Worm (Caenorhabditis elegans): ENCODE results near the gene lips-10.
"Not testable (repeated sequence)": the region's sequence is repeated elsewhere in the genome, so short reads cannot be mapped to it uniquely, and the experiment has no call there.

Gene lips-10

ce11 chrII:8415035-8415434, 23.9 kb upstream of the lips-10 start:
- TF ChIP-seq W03F9.2 (tag; optimal IDR thresholded peaks at IDR 0.05) (no peak), him-1 (tag; optimal IDR thresholded peaks at IDR 0.05) (no peak), dao-5 (tag; optimal IDR thresholded peaks at IDR 0.05) (no peak)

DNA sequence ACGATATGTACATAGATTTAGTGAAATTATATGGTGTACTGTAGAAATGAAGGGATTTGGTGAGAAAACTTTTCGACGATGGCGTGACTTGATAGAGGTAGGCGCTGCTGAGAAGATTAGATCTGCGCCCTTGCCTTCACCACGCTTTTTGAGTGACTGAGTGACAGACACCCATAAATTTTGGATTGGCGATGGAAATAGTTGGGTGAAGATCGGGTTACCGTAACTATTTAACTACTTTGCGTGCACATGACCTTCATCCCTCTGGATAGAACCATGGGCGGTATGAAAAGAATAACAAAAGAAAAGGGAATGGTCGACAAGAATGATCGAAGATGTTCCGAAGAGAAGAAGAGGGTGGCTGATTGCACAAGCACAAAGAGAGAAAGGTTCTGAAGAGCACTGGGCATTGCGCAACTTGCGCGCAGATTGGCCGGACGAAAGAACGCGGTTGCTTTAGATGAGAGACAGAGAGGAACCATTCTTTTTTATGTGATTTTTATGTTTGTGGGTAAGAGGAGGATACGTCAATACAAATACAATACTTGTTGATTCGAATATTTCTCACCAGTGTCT, 23.4 kb upstream of the lips-10 start:
- TF ChIP-seq him-1 (tag; optimal IDR thresholded peaks at IDR 0.05) (no peak), W03F9.2 (tag; optimal IDR thresholded peaks at IDR 0.05) (no peak), dao-5 (tag; optimal IDR thresholded peaks at IDR 0.05) (no peak)

ce11 chrII:8417059-8417668, 21.8 kb upstream of the lips-10 start, which contains the start of gene fdgt-2:
Gene fdgt-2 (plus strand): TSS chrII:8417618.
- no peak for TF ChIP-seq dao-5 (tag; optimal IDR thresholded peaks at IDR 0.05)

- TF ChIP-seq dao-5 (tag; optimal IDR thresholded peaks at IDR 0.05), result no peak
- no peak for TF ChIP-seq W03F9.2 (tag; optimal IDR thresholded peaks at IDR 0.05)
- TF ChIP-seq him-1 (tag; optimal IDR thresholded peaks at IDR 0.05), result no peak
Measured at ce11 chrII:8419015-8419414, 20.0 kb upstream of the lips-10 start.

- TF ChIP-seq dao-5, him-1, W03F9.2 (tag; optimal IDR thresholded peaks at IDR 0.05): not testable (repeated sequence)
Measured at ce11 chrII:8419798-8420197, 19.2 kb upstream of the lips-10 start, which contains the start of gene F14E5.8. Gene F14E5.8 (plus strand): TSS chrII:8420098.

ce11 chrII:8420775-8421388, 18.1 kb upstream of the lips-10 start:
- TF ChIP-seq him-1 (tag; optimal IDR thresholded peaks at IDR 0.05) (no peak), dao-5 (tag; optimal IDR thresholded peaks at IDR 0.05) (no peak)

ce11 chrII:8428758-8428946, 10.3 kb upstream of the lips-10 start, which contains the start of gene F14E5.2:
Gene F14E5.2 (minus strand): TSS chrII:8428858.
- TF ChIP-seq dao-5 (tag; optimal IDR thresholded peaks at IDR 0.05) (no peak), him-1 (tag; optimal IDR thresholded peaks at IDR 0.05) (no peak)

ce11 chrII:8428947-8429919, 9.7 kb upstream of the lips-10 start:
- TF ChIP-seq W03F9.2 (tag; optimal IDR thresholded peaks at IDR 0.05) (peak; percentile 31), him-1 (tag; optimal IDR thresholded peaks at IDR 0.05) (no peak)

DNA sequence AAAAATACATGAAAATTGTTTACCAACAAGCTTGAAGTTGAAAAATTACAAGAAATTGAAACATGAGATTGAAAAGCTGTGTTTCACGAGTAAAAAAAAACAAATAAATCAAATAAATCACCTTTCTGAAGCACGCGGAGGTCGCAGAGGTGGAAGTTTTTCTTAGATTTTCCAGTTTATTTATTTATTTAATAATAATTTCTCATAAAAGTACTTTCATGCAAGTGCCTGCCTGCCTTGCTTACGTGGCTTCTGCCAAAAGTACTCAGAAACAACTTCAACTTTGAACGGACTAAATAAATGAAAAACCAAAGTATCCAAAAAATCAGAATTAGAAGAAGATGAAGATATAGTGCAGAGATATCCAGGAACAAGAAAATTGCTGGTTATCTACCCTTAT, 7.0 kb upstream of the lips-10 start, which contains the start of gene acp-2:
Gene acp-2 (minus strand): TSS at position 101 of the 400 bp plus-strand sequence.
- TF ChIP-seq him-1 (tag; optimal IDR thresholded peaks at IDR 0.05) (no peak), dao-5 (tag; optimal IDR thresholded peaks at IDR 0.05) (no peak), W03F9.2 (tag; optimal IDR thresholded peaks at IDR 0.05) (no peak)

- no peak for TF ChIP-seq dao-5 (tag; optimal IDR thresholded peaks at IDR 0.05)
- no peak for TF ChIP-seq him-1 (tag; optimal IDR thresholded peaks at IDR 0.05)
- TF ChIP-seq W03F9.2 (tag; optimal IDR thresholded peaks at IDR 0.05), result no peak
Measured at ce11 chrII:8435005-8435404, 4.0 kb upstream of the lips-10 start, which contains the start of gene acp-4. Gene acp-4 (minus strand): TSS chrII:8435105.

ce11 chrII:8437035-8437434, 1.9 kb upstream of the lips-10 start, which contains the start of gene acp-3:
Gene acp-3 (minus strand): TSS chrII:8437135.
- TF ChIP-seq W03F9.2 (tag; optimal IDR thresholded peaks at IDR 0.05) (no peak), dao-5 (tag; optimal IDR thresholded peaks at IDR 0.05) (no peak), him-1 (tag; optimal IDR thresholded peaks at IDR 0.05) (no peak)

- TF ChIP-seq W03F9.2 (tag; optimal IDR thresholded peaks at IDR 0.05) (no peak), dao-5 (tag; optimal IDR thresholded peaks at IDR 0.05) (no peak), him-1 (tag; optimal IDR thresholded peaks at IDR 0.05) (no peak)
Measured at ce11 chrII:8440097-8440496, 1.1 kb downstream of the lips-10 start.

ce11 chrII:8440792-8441191, 1.8 kb downstream of the lips-10 start:
- TF ChIP-seq dao-5 (tag; optimal IDR thresholded peaks at IDR 0.05) (no peak), W03F9.2 (tag; optimal IDR thresholded peaks at IDR 0.05) (no peak), him-1 (tag; optimal IDR thresholded peaks at IDR 0.05) (no peak)

DNA sequence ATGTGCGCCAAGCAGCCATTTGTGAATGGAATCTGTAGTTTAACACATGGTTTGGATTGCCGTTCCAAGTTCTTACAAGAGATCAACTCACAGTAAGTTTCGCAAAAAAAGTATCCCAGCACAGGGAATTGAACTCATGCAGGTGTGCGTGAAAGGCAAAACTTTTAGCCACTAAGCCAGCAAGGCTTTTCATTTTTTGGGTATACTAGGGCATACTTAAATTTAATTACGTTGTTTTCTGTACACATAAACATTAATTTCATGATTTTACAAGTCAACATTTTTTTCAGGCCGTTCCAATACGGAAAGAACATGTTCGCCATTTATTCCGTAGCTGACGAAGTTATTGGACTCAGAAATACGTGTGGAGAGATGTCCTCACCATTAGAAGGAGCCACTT, 2.6 kb downstream of the lips-10 start:
- TF ChIP-seq dao-5 (tag; optimal IDR thresholded peaks at IDR 0.05), result peak; percentile 86
- no peak for TF ChIP-seq him-1 (tag; optimal IDR thresholded peaks at IDR 0.05)
- no peak for TF ChIP-seq W03F9.2 (tag; optimal IDR thresholded peaks at IDR 0.05)

All from whole organism, L4/young adult.